Fruit fly (Drosophila melanogaster): ENCODE measurements around the gene CG6686.
A peak's percentile ranks its signal among the peaks of the same experiment; 100 is the strongest.

CG6686 gene

DNA sequence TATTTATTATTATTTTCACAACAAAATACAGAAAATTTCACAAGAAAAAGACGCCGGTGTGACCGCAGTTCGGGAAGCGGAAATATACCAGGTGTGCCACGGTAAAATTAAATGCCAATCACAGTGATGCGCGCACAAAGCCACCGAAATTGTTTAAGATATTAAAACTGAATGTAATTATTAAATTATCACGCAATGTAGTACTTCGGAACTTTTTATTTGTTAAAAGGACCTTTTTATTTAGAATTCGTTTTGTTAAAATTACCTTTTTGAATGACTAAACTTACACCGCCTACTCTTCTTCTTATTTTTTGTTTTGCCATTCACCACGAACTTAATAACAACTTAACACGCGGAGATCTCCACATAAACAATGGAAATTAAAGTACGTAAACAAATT, at the start of gene CG6686, which contains the start of gene CG34163 (continued):
- TF ChIP-seq CG13624 (GFP tag; optimal IDR thresholded peaks at IDR 0.05) (peak; percentile 65), maf-S (GFP tag; optimal IDR thresholded peaks at IDR 0.05) (peak; percentile 30), CG9876 (GFP tag; optimal IDR thresholded peaks at IDR 0.05) (peak; percentile 9), CG6854 (GFP tag; optimal IDR thresholded peaks at IDR 0.05) (no peak), CG4282 (GFP tag; optimal IDR thresholded peaks at IDR 0.05) (no peak), Asciz (GFP tag; optimal IDR thresholded peaks at IDR 0.05) (no peak), Drgx (GFP tag; IDR thresholded peaks at IDR 0.05) (no peak), dpn (GFP tag; optimal IDR thresholded peaks at IDR 0.05) (peak; percentile 20 to 44), Dbx (GFP tag; IDR thresholded peaks at IDR 0.05) (no peak), usp (GFP tag; optimal IDR thresholded peaks at IDR 0.05) (no peak), Taf1 (GFP tag; IDR thresholded peaks at IDR 0.05) (no peak), zf30C (GFP tag; optimal IDR thresholded peaks at IDR 0.05) (no peak), CG10654 (GFP tag; optimal IDR thresholded peaks at IDR 0.05) (no peak), CG11723 (GFP tag; optimal IDR thresholded peaks at IDR 0.05) (no peak), MBD-R2 (GFP tag; IDR thresholded peaks at IDR 0.05) (peak; percentile 89), HLH54F (GFP tag; optimal IDR thresholded peaks at IDR 0.05) (peak; percentile 42), esg (GFP tag; conservative IDR thresholded peaks at IDR 0.05) (no peak), CG2678 (tag; optimal IDR thresholded peaks at IDR 0.05) (no peak), dysf (GFP tag; IDR thresholded peaks at IDR 0.05) (no peak; the same call in 2 of the 3 replicates), CG11398 (GFP tag; optimal IDR thresholded peaks at IDR 0.05) (no peak), CG10147 (GFP tag; optimal IDR thresholded peaks at IDR 0.05) (peak; percentile 28), ATbp (GFP tag; optimal IDR thresholded peaks at IDR 0.05) (no peak), CG7839 (tag; optimal IDR thresholded peaks at IDR 0.05) (peak; percentile 45), kah (GFP tag; optimal IDR thresholded peaks at IDR 0.05) (no peak), CG12744 (GFP tag; optimal IDR thresholded peaks at IDR 0.05) (no peak), jumu (GFP tag; optimal IDR thresholded peaks at IDR 0.05) (peak; percentile 53), CG5953 (GFP tag; IDR thresholded peaks at IDR 0.05) (no peak), CG12942 (GFP tag; optimal IDR thresholded peaks at IDR 0.05) (no peak), CG2120 (GFP tag; optimal IDR thresholded peaks at IDR 0.05) (peak; percentile 76), exex (tag; optimal IDR thresholded peaks at IDR 0.05) (peak; percentile 19), CG8290 (GFP tag; optimal IDR thresholded peaks at IDR 0.05) (no peak), CG8290 (tag; optimal IDR thresholded peaks at IDR 0.05) (no peak), CG6765 (GFP tag; optimal IDR thresholded peaks at IDR 0.05) (no peak), pum (GFP tag; optimal IDR thresholded peaks at IDR 0.05) (peak; percentile 37), Dref (GFP tag; IDR thresholded peaks at IDR 0.05) (no peak), trem (tag; optimal IDR thresholded peaks at IDR 0.05) (peak; percentile 70), Hand (GFP tag; optimal IDR thresholded peaks at IDR 0.05) (no peak), crol (GFP tag; IDR thresholded peaks at IDR 0.05) (no peak), CG5180 (GFP tag; optimal IDR thresholded peaks at IDR 0.05) (no peak), CG33557 (GFP tag; optimal IDR thresholded peaks at IDR 0.05) (peak; percentile 32), CG6813 (GFP tag; optimal IDR thresholded peaks at IDR 0.05) (no peak), CG8478 (optimal IDR thresholded peaks at IDR 0.05) (no peak), zen (tag; optimal IDR thresholded peaks at IDR 0.05) (peak; percentile 44), dimm (GFP tag; IDR thresholded peaks at IDR 0.05) (no peak), CG18262 (tag; optimal IDR thresholded peaks at IDR 0.05) (peak; percentile 24), B-H1 (GFP tag; IDR thresholded peaks at IDR 0.05) (no peak), Dip2 (GFP tag; IDR thresholded peaks at IDR 0.05) (no peak), trh (GFP tag; optimal IDR thresholded peaks at IDR 0.05) (no peak), Gsc (GFP tag; IDR thresholded peaks at IDR 0.05) (no peak), CG10462 (GFP tag; optimal IDR thresholded peaks at IDR 0.05) (peak; percentile 37), CG7963 (GFP tag; IDR thresholded peaks at IDR 0.05; ENCODE audit: partially characterized antibody) (no peak), ERR (GFP tag; optimal IDR thresholded peaks at IDR 0.05) (no peak), Hr78 (GFP tag; optimal IDR thresholded peaks at IDR 0.05) (no peak)

All from whole organism, embryonic.